Worm (Caenorhabditis elegans): Measurements from ENCODE around the gene sru-2.

- TF ChIP-seq nhr-77 (tag; optimal IDR thresholded peaks at IDR 0.05), result no peak
- no peak for TF ChIP-seq elt-3 (tag; optimal IDR thresholded peaks at IDR 0.05)
- no peak for TF ChIP-seq unc-62 (GFP tag; optimal IDR thresholded peaks at IDR 0.05)
- TF ChIP-seq egl-27 (tag; optimal IDR thresholded peaks at IDR 0.05), result no peak
- no peak for TF ChIP-seq aly-2 (tag; optimal IDR thresholded peaks at IDR 0.05)
- no peak for TF ChIP-seq ZK546.5 (tag; optimal IDR thresholded peaks at IDR 0.05)
- TF ChIP-seq ceh-16 (tag; optimal IDR thresholded peaks at IDR 0.05), result no peak
- TF ChIP-seq snpc-4 (tag; optimal IDR thresholded peaks at IDR 0.05), result no peak
- no peak for TF ChIP-seq ceh-82 (tag; optimal IDR thresholded peaks at IDR 0.05)
- no peak for TF ChIP-seq lin-39 (tag; optimal IDR thresholded peaks at IDR 0.05)
- TF ChIP-seq lin-13 (GFP tag; optimal IDR thresholded peaks at IDR 0.05), result no peak
- TF ChIP-seq mdl-1 (tag; optimal IDR thresholded peaks at IDR 0.05), result no peak
- no peak for TF ChIP-seq nhr-12 (tag; optimal IDR thresholded peaks at IDR 0.05)
These were observed 44.7 kb upstream of the sru-2 start for ce11 chrIV:9441391-9441790.
